Fruit fly (Drosophila melanogaster) whole organism, embryonic: Measurements from ENCODE around the gene Syp.

ENCODE experiments used
- BtbVII ChIP-seq: fragments of 200-800 bp; sonication (Bioruptor generic); optimal IDR thresholded peaks from 3 replicates; lab custom pipeline; 2017; ENCODE audit warnings: missing biosample characterization, mild to moderate bottlenecking, missing genetic modification characterization
- CG11456 ChIP-seq: fragments of 200-800 bp; sonication (Bioruptor generic); IDR thresholded peaks from 3 replicates; pipeline ENCODE4 v1.3.6; 2022; ENCODE audit warnings: missing biosample characterization, missing genetic modification characterization
- CG12236 ChIP-seq: fragments of 200-800 bp; sonication (Bioruptor generic); optimal IDR thresholded peaks from 2 replicates; lab custom pipeline; 2016; ENCODE audit warnings: missing biosample characterization, missing genetic modification characterization
- CG17612 ChIP-seq: fragments of 200-800 bp; sonication (Bioruptor generic); IDR thresholded peaks from 2 replicates; pipeline ENCODE4 v1.3.6; 2022; ENCODE audit warnings: missing biosample characterization, missing genetic modification characterization
- CG2875 ChIP-seq: fragments of 200-800 bp; sonication (Bioruptor generic); optimal IDR thresholded peaks from 2 replicates; lab custom pipeline; 2017; ENCODE audit warnings: missing biosample characterization, mild to moderate bottlenecking, missing genetic modification characterization, missing genetic modification reagents
- Dfd ChIP-seq, 2 experiments: fragments of >200 bp; optimal IDR thresholded peaks; 2 replicates each; lab custom pipeline; 2017; ENCODE audit warnings: missing biosample characterization in 2 of 2, missing genetic modification characterization in 2 of 2
- Mrtf ChIP-seq: fragments of 200-800 bp; sonication (Bioruptor generic); IDR thresholded peaks from 3 replicates; pipeline ENCODE4 v1.3.6; 2022; ENCODE audit warnings: missing biosample characterization, missing genetic modification characterization
- bab2 ChIP-seq: fragments of 200-800 bp; sonication (Bioruptor generic); optimal IDR thresholded peaks from 2 replicates; lab custom pipeline; 2016; ENCODE audit warnings: missing biosample characterization, missing genetic modification characterization
- gsb-n ChIP-seq: fragments of 200-800 bp; sonication (Bioruptor generic); optimal IDR thresholded peaks from 3 replicates; lab custom pipeline; 2018; ENCODE audit warnings: missing biosample characterization, mild to moderate bottlenecking, missing genetic modification characterization
- lab ChIP-seq: fragments of 200-800 bp; sonication (Bioruptor generic); optimal IDR thresholded peaks from 3 replicates; lab custom pipeline; 2017; ENCODE audit warnings: missing biosample characterization, missing genetic modification characterization, mild to moderate bottlenecking, moderate library complexity, missing genetic modification reagents
- pan ChIP-seq, 4 experiments: fragments of >200 bp in 3 of 4; fragments of 200-800 bp in 1 of 4; sonication (Bioruptor generic) in 1 of 4; optimal IDR thresholded peaks in 3 of 4; IDR thresholded peaks in 1 of 4; 2 replicates each; pipeline versions ENCODE4 v1.3.6 to Lab custom; 2017 to 2022; ENCODE audit warnings: missing biosample characterization in 2 of 4, missing genetic modification characterization in 2 of 4, mixed read lengths in 1 of 4

dm6 chr3R:20784436-20785368, 28.2 kb downstream of the Syp start:
- TF ChIP-seq CG12236 (no peak), gsb-n (tag; lab: Kevin White, UChicago) (no peak), CG2875 (no peak), pan (optimal IDR thresholded peaks at IDR 0.05; lab: Kevin White, UChicago) (no peak), pan (GFP tag; optimal IDR thresholded peaks at IDR 0.05 in 1 of 2, IDR thresholded peaks at IDR 0.05 in 1 of 2) (no peak), BtbVII (GFP tag; lab: Kevin White, UChicago) (no peak), CG17612 (GFP tag; lab: Robert Waterston, UW) (no peak), Dfd (GFP tag; optimal IDR thresholded peaks at IDR 0.05; lab: Kevin White, UChicago) (no peak), Mrtf (no peak), lab (GFP tag; lab: Kevin White, UChicago) (no peak), bab2 (GFP tag; lab: Kevin White, UChicago) (no peak), CG11456 (no peak)
